Worm (Caenorhabditis elegans) whole organism, L3 larva: ENCODE data around the gene dod-6.

ENCODE experiments used
- R02D3.7 ChIP-seq: fragments of 150-350 bp; optimal IDR thresholded peaks from 2 replicates; lab custom pipeline; 2014; ENCODE audit warnings: missing biosample characterization, missing genetic modification characterization
- nhr-23 ChIP-seq: fragments of 150-350 bp; optimal IDR thresholded peaks from 2 replicates; lab custom pipeline; 2014; ENCODE audit warnings: missing biosample characterization, missing genetic modification reagents, missing genetic modification characterization
- nhr-237 ChIP-seq: fragments of 150-350 bp; optimal IDR thresholded peaks from 2 replicates; lab custom pipeline; 2014; ENCODE audit warnings: missing biosample characterization, missing genetic modification characterization
- nhr-76 ChIP-seq: fragments of 150-350 bp; sonication (generic microtip); optimal IDR thresholded peaks from 5 replicates; lab custom pipeline; 2014; ENCODE audit warnings: missing biosample characterization, missing genetic modification characterization
- snpc-4 ChIP-seq: fragments of 150-350 bp; optimal IDR thresholded peaks from 2 replicates; lab custom pipeline; 2014; ENCODE audit warnings: missing biosample characterization, missing genetic modification characterization
- unc-62 ChIP-seq: fragments of 150-350 bp; sonication (generic microtip); optimal IDR thresholded peaks from 4 replicates; lab custom pipeline; 2014; ENCODE audit warnings: missing biosample characterization, missing genetic modification reagents, missing genetic modification characterization

ce11 chrIII:10241332-10241829 lies 43.9 kb downstream of the dod-6 start:
- TF ChIP-seq snpc-4 (tag; lab: Kevin White, UChicago) = no peak
- no peak for TF ChIP-seq unc-62 (GFP tag; lab: Kevin White, UChicago)
- no peak for TF ChIP-seq nhr-23
- TF ChIP-seq nhr-237 (tag; lab: Kevin White, UChicago) = no peak
- TF ChIP-seq nhr-76 (tag; lab: Kevin White, UChicago) = no peak
- TF ChIP-seq R02D3.7 (tag; lab: Kevin White, UChicago) = no peak
